Fruit fly (Drosophila melanogaster) whole organism, embryonic: ENCODE data around the gene CG11342.

Experiments
- Adf1 ChIP-seq: fragments of 200-800 bp; sonication (Bioruptor generic); IDR thresholded peaks from 2 replicates; pipeline ENCODE4 v1.3.6; 2022; ENCODE audit warnings: missing biosample characterization, missing genetic modification characterization
- CG10462 ChIP-seq: fragments of 200-800 bp; sonication (Bioruptor generic); optimal IDR thresholded peaks from 2 replicates; lab custom pipeline; 2016; ENCODE audit warnings: missing biosample characterization, missing genetic modification characterization
- CG11560 ChIP-seq: fragments of 200-800 bp; sonication (Bioruptor generic); IDR thresholded peaks from 3 replicates; pipeline ENCODE4 v1.3.6; 2022; ENCODE audit warnings: missing biosample characterization, missing genetic modification characterization
- CG13296 ChIP-seq: fragments of 200-800 bp; sonication (Bioruptor generic); optimal IDR thresholded peaks from 3 replicates; lab custom pipeline; 2018; ENCODE audit warnings: missing biosample characterization, mild to moderate bottlenecking, missing genetic modification characterization
- CG13775 ChIP-seq: fragments of 200-800 bp; sonication (Bioruptor generic); optimal IDR thresholded peaks from 3 replicates; lab custom pipeline; 2017; ENCODE audit warnings: missing biosample characterization, mild to moderate bottlenecking, missing genetic modification characterization
- CG14050 ChIP-seq: fragments of 200-800 bp; sonication (Bioruptor generic); IDR thresholded peaks from 3 replicates; pipeline ENCODE4 v1.3.6; 2022; ENCODE audit warnings: missing biosample characterization, missing genetic modification characterization
- CG14965 ChIP-seq: fragments of 200-800 bp; sonication (Bioruptor generic); optimal IDR thresholded peaks from 2 replicates; lab custom pipeline; 2016; ENCODE audit warnings: missing biosample characterization, missing genetic modification characterization, borderline replicate concordance
- CG15269 ChIP-seq: fragments of 200-800 bp; sonication (Bioruptor generic); optimal IDR thresholded peaks from 2 replicates; lab custom pipeline; 2018; ENCODE audit warnings: missing biosample characterization, mild to moderate bottlenecking, missing genetic modification characterization, moderate library complexity
- CG15696 ChIP-seq: fragments of 200-800 bp; sonication (Bioruptor generic); optimal IDR thresholded peaks from 2 replicates; lab custom pipeline; 2019; ENCODE audit warnings: missing biosample characterization, mild to moderate bottlenecking, missing genetic modification characterization, moderate library complexity
- CG16813 ChIP-seq: fragments of 200-800 bp; sonication (Bioruptor generic); IDR thresholded peaks from 3 replicates; pipeline ENCODE4 v1.3.6; 2022; ENCODE audit warnings: missing biosample characterization, missing genetic modification characterization; ENCODE audit not compliant: partially characterized antibody
- CG17612 ChIP-seq: fragments of 200-800 bp; sonication (Bioruptor generic); IDR thresholded peaks from 2 replicates; pipeline ENCODE4 v1.3.6; 2022; ENCODE audit warnings: missing biosample characterization, missing genetic modification characterization
- CG17802 ChIP-seq: fragments of 200-800 bp; sonication (Bioruptor generic); optimal IDR thresholded peaks from 2 replicates; lab custom pipeline; 2018; ENCODE audit warnings: missing biosample characterization, mild to moderate bottlenecking, missing genetic modification characterization, moderate library complexity
- CG30403 ChIP-seq: fragments of 200-800 bp; sonication (Bioruptor generic); optimal IDR thresholded peaks from 3 replicates; lab custom pipeline; 2016; ENCODE audit warnings: missing biosample characterization, missing genetic modification characterization
- CG3847 ChIP-seq: fragments of 200-800 bp; sonication (Bioruptor generic); IDR thresholded peaks from 2 replicates; pipeline ENCODE4 v1.3.6; 2022; ENCODE audit warnings: missing biosample characterization, missing genetic modification characterization
- CG4282 ChIP-seq: fragments of 200-800 bp; sonication (Bioruptor generic); optimal IDR thresholded peaks from 2 replicates; lab custom pipeline; 2016; ENCODE audit warnings: missing biosample characterization, missing genetic modification characterization
- CG4328 ChIP-seq: fragments of 200-800 bp; sonication (Bioruptor generic); optimal IDR thresholded peaks from 3 replicates; lab custom pipeline; 2017; ENCODE audit warnings: missing biosample characterization, missing genetic modification reagents, missing genetic modification characterization
- CG6791 ChIP-seq: fragments of 200-800 bp; sonication (Bioruptor generic); IDR thresholded peaks from 3 replicates; pipeline ENCODE4 v1.3.6; 2022; ENCODE audit warnings: missing biosample characterization, missing genetic modification characterization; ENCODE audit not compliant: partially characterized antibody
- CG9437 ChIP-seq: fragments of 200-800 bp; sonication (Bioruptor generic); optimal IDR thresholded peaks from 2 replicates; lab custom pipeline; 2018; ENCODE audit warnings: missing biosample characterization, mild to moderate bottlenecking, missing genetic modification characterization
- CoRest ChIP-seq: fragments of 200-800 bp; sonication (Bioruptor generic); optimal IDR thresholded peaks from 3 replicates; lab custom pipeline; 2018; ENCODE audit warnings: missing biosample characterization, mild to moderate bottlenecking, missing genetic modification characterization, moderate library complexity
- D ChIP-seq, 2 experiments: fragments of 200-800 bp in 1 of 2; fragments of >200 bp in 1 of 2; sonication (Bioruptor generic) in 1 of 2; optimal IDR thresholded peaks; 2 replicates in 1 of 2; 3 replicates in 1 of 2; lab custom pipeline; 2017; ENCODE audit warnings: mild to moderate bottlenecking in 1 of 2, missing biosample characterization in 1 of 2, missing genetic modification characterization in 1 of 2, missing genetic modification reagents in 1 of 2
- Dad ChIP-seq: fragments of 200-800 bp; sonication (Bioruptor generic); optimal IDR thresholded peaks from 3 replicates; lab custom pipeline; 2016; ENCODE audit warnings: missing biosample characterization, missing genetic modification characterization
- Dll ChIP-seq: fragments of 200-800 bp; sonication (Bioruptor generic); IDR thresholded peaks from 4 replicates; pipeline ENCODE4 v1.3.6; 2022; ENCODE audit warnings: missing biosample characterization, missing genetic modification characterization; ENCODE audit not compliant: partially characterized antibody
- Ets65A ChIP-seq: fragments of 200-800 bp; sonication (Bioruptor generic); peaks from one replicate; lab custom pipeline; 2016; ENCODE audit warnings: missing biosample characterization, missing genetic modification characterization
- H2.0 ChIP-seq: fragments of 200-800 bp; sonication (Bioruptor generic); IDR thresholded peaks from 2 replicates; pipeline ENCODE4 v1.3.6; 2022; ENCODE audit warnings: missing biosample characterization, missing genetic modification characterization
- MBD-R2 ChIP-seq: fragments of 200-800 bp; sonication (Bioruptor generic); IDR thresholded peaks from 2 replicates; pipeline ENCODE4 v1.3.6; 2022; ENCODE audit warnings: missing biosample characterization, missing genetic modification characterization
- Meics ChIP-seq: fragments of 200-800 bp; sonication (Bioruptor generic); optimal IDR thresholded peaks from 2 replicates; lab custom pipeline; 2017; ENCODE audit warnings: missing biosample characterization, mild to moderate bottlenecking, missing genetic modification characterization
- Mes4 ChIP-seq: fragments of 200-800 bp; sonication (Bioruptor generic); optimal IDR thresholded peaks from 2 replicates; lab custom pipeline; 2016; ENCODE audit warnings: missing biosample characterization, missing genetic modification characterization
- Nf-YC ChIP-seq: fragments of 200-800 bp; optimal IDR thresholded peaks from 3 replicates; lab custom pipeline; 2019; ENCODE audit warnings: missing biosample characterization, mild to moderate bottlenecking, missing genetic modification characterization, moderate library complexity
- Scr ChIP-seq: fragments of 200-800 bp; sonication (Bioruptor generic); IDR thresholded peaks from 2 replicates; pipeline ENCODE4 v1.3.6; 2022; ENCODE audit warnings: missing biosample characterization, missing genetic modification characterization; ENCODE audit not compliant: partially characterized antibody
- ato ChIP-seq: fragments of 200-800 bp; sonication (Bioruptor generic); IDR thresholded peaks from 2 replicates; pipeline ENCODE4 v1.3.6; 2022; ENCODE audit warnings: missing biosample characterization, missing genetic modification characterization; ENCODE audit not compliant: partially characterized antibody
- bsh ChIP-seq, 2 experiments: fragments of 200-800 bp; sonication (Bioruptor generic); optimal IDR thresholded peaks; 2 replicates each; lab custom pipeline; 2017 to 2018; ENCODE audit warnings: mild to moderate bottlenecking in 2 of 2, missing biosample characterization in 2 of 2, missing genetic modification characterization in 2 of 2, moderate library complexity in 1 of 2
- cato ChIP-seq: fragments of 200-800 bp; sonication (Bioruptor generic); optimal IDR thresholded peaks from 2 replicates; lab custom pipeline; 2016; ENCODE audit warnings: missing biosample characterization, missing genetic modification characterization, borderline replicate concordance
- crp ChIP-seq, 2 experiments: fragments of 200-800 bp; sonication (Bioruptor generic); optimal IDR thresholded peaks; 2 replicates in 1 of 2; 3 replicates in 1 of 2; lab custom pipeline; 2017; ENCODE audit warnings: missing biosample characterization in 2 of 2, missing genetic modification characterization in 2 of 2, mild to moderate bottlenecking in 1 of 2, moderate library complexity in 1 of 2
- disco-r ChIP-seq: fragments of 200-800 bp; sonication (Bioruptor generic); optimal IDR thresholded peaks from 2 replicates; lab custom pipeline; 2016; ENCODE audit warnings: missing biosample characterization, missing genetic modification characterization
- dmrt11E ChIP-seq: fragments of 200-800 bp; sonication (Bioruptor generic); optimal IDR thresholded peaks from 3 replicates; lab custom pipeline; 2018; ENCODE audit warnings: missing biosample characterization, mild to moderate bottlenecking, missing genetic modification characterization, moderate library complexity
- exex ChIP-seq: fragments of 200-800 bp; sonication (Bioruptor generic); optimal IDR thresholded peaks from 4 replicates; lab custom pipeline; 2018; ENCODE audit warnings: missing biosample characterization, mild to moderate bottlenecking, missing genetic modification characterization, moderate library complexity
- gsb-n ChIP-seq: fragments of 200-800 bp; sonication (Bioruptor generic); optimal IDR thresholded peaks from 3 replicates; lab custom pipeline; 2018; ENCODE audit warnings: missing biosample characterization, mild to moderate bottlenecking, missing genetic modification characterization
- ham ChIP-seq: fragments of 200-800 bp; sonication (Bioruptor generic); IDR thresholded peaks from 2 replicates; pipeline ENCODE4 v1.3.6; 2022; ENCODE audit warnings: missing biosample characterization, missing genetic modification characterization
- hkb ChIP-seq, 2 experiments: fragments of 200-800 bp in 1 of 2; fragments of >200 bp in 1 of 2; sonication (Bioruptor generic) in 1 of 2; IDR thresholded peaks in 1 of 2; optimal IDR thresholded peaks in 1 of 2; 2 replicates each; pipeline versions ENCODE4 v1.3.6 to Lab custom; 2017 to 2022; ENCODE audit warnings: missing biosample characterization in 1 of 2, missing genetic modification characterization in 1 of 2
- lilli ChIP-seq: fragments of 200-800 bp; sonication (Bioruptor generic); optimal IDR thresholded peaks from 3 replicates; lab custom pipeline; 2016; ENCODE audit warnings: missing biosample characterization, missing genetic modification characterization
- luna ChIP-seq: fragments of 200-800 bp; sonication (Bioruptor generic); optimal IDR thresholded peaks from 2 replicates; lab custom pipeline; 2016; ENCODE audit warnings: missing biosample characterization, missing genetic modification characterization
- maf-S ChIP-seq: fragments of 200-800 bp; sonication (Bioruptor generic); optimal IDR thresholded peaks from 2 replicates; lab custom pipeline; 2016; ENCODE audit warnings: missing biosample characterization, missing genetic modification characterization
- mirr ChIP-seq: fragments of 200-800 bp; sonication (Bioruptor generic); optimal IDR thresholded peaks from 3 replicates; lab custom pipeline; 2018; ENCODE audit warnings: missing biosample characterization, mild to moderate bottlenecking, missing genetic modification characterization
- onecut ChIP-seq: fragments of 200-800 bp; sonication (Bioruptor generic); IDR thresholded peaks from 2 replicates; pipeline ENCODE4 v1.3.6; 2022; ENCODE audit warnings: missing biosample characterization, missing genetic modification characterization
- ranshi ChIP-seq: fragments of 200-800 bp; sonication (Bioruptor generic); IDR thresholded peaks from 2 replicates; pipeline ENCODE4 v1.3.6; 2022; ENCODE audit warnings: missing biosample characterization, missing genetic modification characterization
- sisA ChIP-seq: fragments of 200-800 bp; sonication (Bioruptor generic); IDR thresholded peaks from 2 replicates; pipeline ENCODE4 v1.3.6; 2022; ENCODE audit warnings: missing biosample characterization, missing genetic modification characterization
- slbo ChIP-seq: fragments of 200-800 bp; sonication (Bioruptor generic); IDR thresholded peaks from 2 replicates; pipeline ENCODE4 v1.3.6; 2022; ENCODE audit warnings: missing biosample characterization, missing genetic modification characterization
- toy ChIP-seq: fragments of 200-800 bp; sonication (Bioruptor generic); IDR thresholded peaks from 2 replicates; pipeline ENCODE4 v1.3.6; 2022; ENCODE audit warnings: missing biosample characterization, missing genetic modification characterization
- vfl ChIP-seq: fragments of 200-800 bp; sonication (Bioruptor generic); optimal IDR thresholded peaks from 2 replicates; lab custom pipeline; 2016; ENCODE audit warnings: missing biosample characterization, missing genetic modification characterization
- zen2 ChIP-seq: fragments of 200-800 bp; sonication (Bioruptor generic); IDR thresholded peaks from 3 replicates; pipeline ENCODE4 v1.3.6; 2022; ENCODE audit warnings: missing biosample characterization, missing genetic modification characterization; ENCODE audit not compliant: partially characterized antibody

CG11342 gene

DNA sequence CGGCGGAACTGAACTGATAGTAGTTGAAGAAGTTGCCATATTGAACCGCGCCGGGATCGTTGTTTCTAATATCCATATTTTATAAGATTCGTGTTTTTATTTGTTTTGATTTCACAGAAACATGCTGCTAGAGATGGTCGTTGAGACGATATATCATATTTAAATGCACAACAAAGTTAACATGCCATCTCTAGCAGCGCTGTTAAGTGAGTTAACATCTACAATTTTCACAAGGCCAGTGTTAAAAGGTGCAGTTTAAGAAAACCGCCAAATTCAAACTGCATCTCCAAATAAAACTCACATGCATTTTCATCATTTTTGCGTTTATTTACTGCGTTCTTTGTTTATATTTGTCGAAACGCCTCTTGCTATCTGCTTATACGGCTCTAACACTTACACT is at the start of gene CG11342 (continued):
- TF ChIP-seq Scr (GFP tag; lab: Robert Waterston, UW) (peak; percentile 85), CG10462 (GFP tag; lab: Kevin White, UChicago) (no peak), CG17612 (no peak), CG17802 (tag; lab: Kevin White, UChicago) (no peak), sisA (GFP tag; lab: Robert Waterston, UW) (no peak), D (optimal IDR thresholded peaks at IDR 0.05; lab: Kevin White, UChicago) (no peak), D (GFP tag; optimal IDR thresholded peaks at IDR 0.05; lab: Kevin White, UChicago) (no peak), slbo (GFP tag; lab: Robert Waterston, UW) (no peak), onecut (no peak), CG30403 (no peak), vfl (GFP tag; lab: Kevin White, UChicago) (no peak), CG13296 (GFP tag; lab: Kevin White, UChicago) (no peak), Dll (GFP tag; lab: Robert Waterston, UW) (peak; percentile 91), CG16813 (GFP tag; lab: Robert Waterston, UW) (peak; percentile 78), CG9437 (no peak), CG6791 (peak; percentile 78), CoRest (tag; lab: Kevin White, UChicago) (no peak), lilli (GFP tag; lab: Kevin White, UChicago) (peak; percentile 15), H2.0 (GFP tag; lab: Robert Waterston, UW) (no peak), CG15696 (no peak), CG4328 (GFP tag; lab: Kevin White, UChicago) (no peak), disco-r (no peak), cato (GFP tag; lab: Kevin White, UChicago) (no peak), dmrt11E (no peak), CG4282 (GFP tag; lab: Kevin White, UChicago) (no peak), gsb-n (tag; lab: Kevin White, UChicago) (no peak), CG14050 (GFP tag; lab: Robert Waterston, UW) (no peak), mirr (no peak), maf-S (GFP tag; lab: Kevin White, UChicago) (no peak), Dad (GFP tag; lab: Kevin White, UChicago) (no peak), CG13775 (GFP tag; lab: Kevin White, UChicago) (no peak), luna (no peak), CG14965 (GFP tag; lab: Kevin White, UChicago) (no peak), ranshi (GFP tag; lab: Robert Waterston, UW) (no peak), Ets65A (GFP tag; lab: Kevin White, UChicago) (no peak), Meics (GFP tag; lab: Kevin White, UChicago) (no peak), zen2 (GFP tag; lab: Robert Waterston, UW) (peak; percentile 83), crp (GFP tag; optimal IDR thresholded peaks at IDR 0.05; lab: Kevin White, UChicago) (no peak), CG3847 (no peak), ato (GFP tag; lab: Robert Waterston, UW) (0 out of 2 replicates have a peak, but pooled peaks have one; percentile 12), Nf-YC (tag; lab: Kevin White, UChicago) (no peak), toy (no peak), ham (GFP tag; lab: Robert Waterston, UW) (no peak), Mes4 (GFP tag; lab: Kevin White, UChicago) (no peak), CG15269 (no peak), MBD-R2 (GFP tag; lab: Robert Waterston, UW) (peak; percentile 47), bsh (GFP tag; optimal IDR thresholded peaks at IDR 0.05; lab: Kevin White, UChicago) (no peak), hkb (optimal IDR thresholded peaks at IDR 0.05; lab: Kevin White, UChicago) (no peak), hkb (GFP tag; IDR thresholded peaks at IDR 0.05; lab: Robert Waterston, UW) (no peak), Adf1 (no peak), exex (tag; lab: Kevin White, UChicago) (no peak), CG11560 (tag; lab: Robert Waterston, UW) (no peak)
